Fruit fly (Drosophila melanogaster): Measurements from ENCODE around the gene daed.

daed gene

dm6 chr2L:2226259-2227121 lies 10.4 kb upstream of the daed start, which contains the start of the genes CG15387 and sau (continued):
- TF ChIP-seq CG7271 (tag; optimal IDR thresholded peaks at IDR 0.05) (peak; percentile 19), CG12155 (GFP tag; optimal IDR thresholded peaks at IDR 0.05) (peak; percentile 89), Hmr (GFP tag; optimal IDR thresholded peaks at IDR 0.05) (peak; percentile 89), CG12299 (tag; optimal IDR thresholded peaks at IDR 0.05) (peak; percentile 86), NC2α (GFP tag; optimal IDR thresholded peaks at IDR 0.05) (peak; percentile 81), ash1 (GFP tag; optimal IDR thresholded peaks at IDR 0.05) (no peak), CG11504 (tag; optimal IDR thresholded peaks at IDR 0.05) (peak; percentile 87), chm (GFP tag; IDR thresholded peaks at IDR 0.05) (peak; percentile 82), Bgb (GFP tag; IDR thresholded peaks at IDR 0.05; ENCODE audit: partially characterized antibody) (peak; percentile 88), Hr3 (GFP tag; optimal IDR thresholded peaks at IDR 0.05) (peak; percentile 85), NC2β (GFP tag; optimal IDR thresholded peaks at IDR 0.05) (peak; percentile 90), CG13894 (tag; optimal IDR thresholded peaks at IDR 0.05) (peak; percentile 90), CG6689 (GFP tag; IDR thresholded peaks at IDR 0.05) (peak; percentile 83), Optix (GFP tag; IDR thresholded peaks at IDR 0.05) (peak; percentile 40; the same call in 1 of the 3 replicates), CG2129 (GFP tag; IDR thresholded peaks at IDR 0.05; ENCODE audit: partially characterized antibody) (peak; percentile 89), zen (tag; optimal IDR thresholded peaks at IDR 0.05) (peak; percentile 83), ken (GFP tag; IDR thresholded peaks at IDR 0.05) (peak; percentile 86), HLH3B (GFP tag; IDR thresholded peaks at IDR 0.05) (peak; percentile 79), fd102C (GFP tag; optimal IDR thresholded peaks at IDR 0.05) (no peak), ATbp (GFP tag; optimal IDR thresholded peaks at IDR 0.05) (peak; percentile 56), ems (GFP tag; optimal IDR thresholded peaks at IDR 0.05) (peak; percentile 87), CG1529 (GFP tag; optimal IDR thresholded peaks at IDR 0.05) (peak; percentile 65), jumu (GFP tag; optimal IDR thresholded peaks at IDR 0.05) (peak; percentile 84), CG3407 (GFP tag; optimal IDR thresholded peaks at IDR 0.05) (peak; percentile 84), bbx (GFP tag; IDR thresholded peaks at IDR 0.05; ENCODE audit: partially characterized antibody) (peak; percentile 86), hbn (GFP tag; IDR thresholded peaks at IDR 0.05; ENCODE audit: partially characterized antibody) (peak; percentile 93), fd96Cb (tag; optimal IDR thresholded peaks at IDR 0.05) (peak; percentile 76), CG15269 (tag; optimal IDR thresholded peaks at IDR 0.05) (peak; percentile 85), Rx (GFP tag; IDR thresholded peaks at IDR 0.05) (peak; percentile 66), luna (GFP tag; optimal IDR thresholded peaks at IDR 0.05) (peak; percentile 87), trh (GFP tag; optimal IDR thresholded peaks at IDR 0.05) (peak; percentile 41), cwo (GFP tag; optimal IDR thresholded peaks at IDR 0.05) (peak; percentile 65), CG4328 (GFP tag; optimal IDR thresholded peaks at IDR 0.05) (peak; percentile 88), vnd (GFP tag; IDR thresholded peaks at IDR 0.05; ENCODE audit: partially characterized antibody) (peak; percentile 92), BtbVII (GFP tag; optimal IDR thresholded peaks at IDR 0.05) (peak; percentile 72), CG10543 (GFP tag; optimal IDR thresholded peaks at IDR 0.05) (peak; percentile 94), CG16815 (GFP tag; optimal IDR thresholded peaks at IDR 0.05) (peak; percentile 70), nau (GFP tag; optimal IDR thresholded peaks at IDR 0.05) (peak; percentile 71), CG4282 (GFP tag; optimal IDR thresholded peaks at IDR 0.05) (peak; percentile 88), ci (GFP tag; IDR thresholded peaks at IDR 0.05) (peak; percentile 89), CG10147 (GFP tag; optimal IDR thresholded peaks at IDR 0.05) (peak; percentile 84), CG33213 (GFP tag; optimal IDR thresholded peaks at IDR 0.05) (peak; percentile 89), CG18764 (GFP tag; optimal IDR thresholded peaks at IDR 0.05) (peak; percentile 73), odd (GFP tag; optimal IDR thresholded peaks at IDR 0.05) (peak; percentile 71), CG6854 (GFP tag; optimal IDR thresholded peaks at IDR 0.05) (peak; percentile 70), p53 (GFP tag; optimal IDR thresholded peaks at IDR 0.05) (peak; percentile 74), CG10366 (GFP tag; IDR thresholded peaks at IDR 0.05) (peak; percentile 80), CG7745 (tag; optimal IDR thresholded peaks at IDR 0.05) (no peak)
